Worm (Caenorhabditis elegans): Measurements from ENCODE around the gene cyp-37A1.

DNA sequence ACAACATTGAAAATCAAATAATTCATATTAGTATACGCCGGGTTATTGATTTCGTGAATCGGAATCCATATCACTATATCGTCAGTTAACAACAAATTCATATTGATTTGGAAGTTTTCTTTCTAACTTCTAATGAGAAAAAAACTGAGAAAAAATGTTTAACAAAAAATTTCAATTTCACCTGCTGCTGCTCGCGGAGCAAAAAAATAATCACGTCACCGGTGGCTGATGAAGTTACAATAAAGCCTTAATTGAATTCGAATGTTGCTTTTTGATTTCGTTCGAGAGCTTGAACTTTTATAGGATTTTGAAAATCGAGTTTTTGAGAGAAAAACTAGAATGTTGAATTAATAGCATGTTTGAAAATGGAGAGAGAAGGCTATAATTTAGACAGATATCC is 47.8 kb downstream of the cyp-37A1 start, which contains the start of gene sre-43:
- TF ChIP-seq ceh-82 (tag; optimal IDR thresholded peaks at IDR 0.05) (no peak), ztf-4 (tag; optimal IDR thresholded peaks at IDR 0.05) (no peak), nhr-28 (tag; optimal IDR thresholded peaks at IDR 0.05) (no peak), lsy-2 (tag; optimal IDR thresholded peaks at IDR 0.05) (no peak), efl-1 (optimal IDR thresholded peaks at IDR 0.05) (no peak), efl-1 (GFP tag; optimal IDR thresholded peaks at IDR 0.05 in 1 of 2) (peak in 1 of 2 experiments; percentile 48), snpc-4 (tag; optimal IDR thresholded peaks at IDR 0.05) (no peak), nhr-12 (tag; optimal IDR thresholded peaks at IDR 0.05) (no peak), skn-1 (tag; optimal IDR thresholded peaks at IDR 0.05) (no peak), elt-3 (tag; optimal IDR thresholded peaks at IDR 0.05) (no peak)

Data from whole organism, L1 larva.